Fruit fly (Drosophila melanogaster): ENCODE results near the gene Ccdc85.

DNA sequence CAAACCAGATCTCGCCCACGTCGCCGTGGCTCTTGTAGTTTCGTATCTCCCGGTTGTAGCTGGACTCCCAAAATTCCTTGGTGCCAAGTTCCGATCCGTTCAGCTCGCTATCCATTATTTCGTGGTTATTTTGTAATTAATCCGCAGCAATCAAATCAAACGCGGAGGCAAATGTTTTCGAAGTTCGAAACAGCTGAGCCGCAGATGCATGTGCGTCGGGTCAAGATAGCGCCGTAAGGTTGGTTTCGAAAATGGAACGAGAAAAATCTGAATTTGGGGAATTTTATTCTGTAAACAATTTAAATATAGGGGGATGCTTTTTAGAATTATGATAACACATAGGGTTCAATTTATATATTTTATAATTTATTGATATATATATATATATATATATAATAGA, 20.0 kb upstream of the Ccdc85 start, which contains the start of gene CG9643:
- TF ChIP-seq Sin3A (optimal IDR thresholded peaks at IDR 0.05) (no peak), insv (optimal IDR thresholded peaks at IDR 0.05) (no peak), psq (optimal IDR thresholded peaks at IDR 0.05) (no peak), Myc (optimal IDR thresholded peaks at IDR 0.05) (no peak)
